Worm (Caenorhabditis elegans) whole organism, L1 larva: Measurements from ENCODE around the gene C16C8.4.

Source experiments
- fos-1 ChIP-seq: fragments of 150-350 bp; optimal IDR thresholded peaks from 2 replicates; lab custom pipeline; 2014; ENCODE audit warnings: missing biosample characterization, missing genetic modification characterization
- nhr-237 ChIP-seq: fragments of 150-350 bp; optimal IDR thresholded peaks from 2 replicates; lab custom pipeline; 2014; ENCODE audit warnings: missing biosample characterization, missing genetic modification characterization
- nhr-28 ChIP-seq: fragments of 150-350 bp; optimal IDR thresholded peaks from 2 replicates; lab custom pipeline; 2014; ENCODE audit warnings: missing biosample characterization, missing genetic modification characterization
- pqm-1 ChIP-seq: sonication (generic microtip); optimal IDR thresholded peaks from 3 replicates; lab custom pipeline; 2017; ENCODE audit warnings: missing biosample characterization, missing genetic modification characterization

DNA sequence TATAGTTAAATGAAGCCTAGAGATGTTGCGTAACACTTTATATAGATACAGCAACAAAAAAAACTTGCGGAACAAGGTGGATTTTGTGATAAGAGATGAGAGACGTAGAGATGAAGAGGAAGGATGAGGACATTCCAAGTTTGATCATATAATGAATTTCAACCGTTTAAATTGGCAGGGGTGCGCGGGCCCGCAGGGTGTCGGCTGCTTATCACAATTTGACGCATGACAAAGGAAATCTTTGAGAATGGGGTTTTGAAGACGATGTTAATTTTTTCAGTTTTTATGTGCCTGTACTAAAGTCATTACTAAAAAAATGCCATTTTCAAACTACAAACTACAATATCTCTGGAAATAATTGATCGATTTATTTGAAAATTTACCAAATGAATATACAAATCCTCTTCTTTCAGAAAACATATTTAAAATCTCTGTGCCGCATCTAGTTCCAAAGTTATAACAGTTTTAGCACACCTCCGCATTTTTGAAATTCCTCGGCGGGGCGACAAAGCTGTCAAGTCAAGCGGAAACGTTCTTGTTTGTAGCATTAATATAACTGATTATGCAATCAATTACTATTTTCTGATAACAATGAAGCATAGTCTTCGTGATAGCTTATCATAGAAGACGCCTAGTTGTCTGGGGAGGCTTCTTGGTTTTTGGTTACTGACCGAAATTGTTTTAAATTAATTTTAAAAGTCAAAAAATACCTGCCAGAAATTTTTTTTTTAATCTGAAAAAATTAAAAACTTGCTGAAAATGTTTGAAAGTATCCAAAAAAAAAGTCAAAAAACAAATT is 4.1 kb downstream of the C16C8.4 start:
- TF ChIP-seq pqm-1 (no peak), nhr-28 (no peak), fos-1 (tag; lab: Kevin White, UChicago) (no peak), nhr-237 (no peak)
